Worm (Caenorhabditis elegans) whole organism, L1 larva: Measurements from ENCODE around the gene F52G3.8.

Experiments
- C34B4.2 ChIP-seq: sonication (generic microtip); optimal IDR thresholded peaks from 2 replicates; lab custom pipeline; 2017; ENCODE audit warnings: mild to moderate bottlenecking, missing genetic modification characterization, missing compliant biosample characterization
- ceh-8 ChIP-seq: fragments of 200-800 bp; sonication (Bioruptor generic); optimal IDR thresholded peaks from 2 replicates; lab custom pipeline; 2018; ENCODE audit warnings: mild to moderate bottlenecking, missing genetic modification characterization, moderate library complexity, missing compliant biosample characterization
- elt-3 ChIP-seq, 6 experiments: fragments of 150-350 bp in 1 of 6; sonication (generic microtip); optimal IDR thresholded peaks; 2 replicates each; lab custom pipeline; 2017 to 2018; ENCODE audit warnings: missing biosample characterization in 6 of 6, missing genetic modification characterization in 6 of 6, inconsistent platforms in 1 of 6
- lin-39 ChIP-seq: fragments of 150-350 bp; optimal IDR thresholded peaks from 2 replicates; lab custom pipeline; 2014; ENCODE audit warnings: missing biosample characterization, missing genetic modification reagents, missing genetic modification characterization
- lsy-2 ChIP-seq, 2 experiments: fragments of 150-350 bp; optimal IDR thresholded peaks; 2 replicates each; lab custom pipeline; 2014; ENCODE audit warnings: missing biosample characterization in 2 of 2, missing genetic modification characterization in 2 of 2
- nhr-11 ChIP-seq: fragments of 150-350 bp; optimal IDR thresholded peaks from 2 replicates; lab custom pipeline; 2014; ENCODE audit warnings: missing biosample characterization, missing genetic modification characterization
- nhr-237 ChIP-seq: fragments of 150-350 bp; optimal IDR thresholded peaks from 2 replicates; lab custom pipeline; 2014; ENCODE audit warnings: missing biosample characterization, missing genetic modification characterization
- nhr-71 ChIP-seq: sonication (generic microtip); optimal IDR thresholded peaks from 2 replicates; lab custom pipeline; 2016; ENCODE audit warnings: mild to moderate bottlenecking, missing genetic modification characterization, moderate library complexity, missing compliant biosample characterization
- snpc-4 ChIP-seq: fragments of 150-350 bp; optimal IDR thresholded peaks from 2 replicates; lab custom pipeline; 2014; ENCODE audit warnings: missing biosample characterization, missing genetic modification characterization
- tbx-2 ChIP-seq: sonication (generic microtip); optimal IDR thresholded peaks from 2 replicates; lab custom pipeline; 2016; ENCODE audit warnings: missing genetic modification characterization, missing compliant biosample characterization
- unc-62 ChIP-seq: fragments of 150-350 bp; optimal IDR thresholded peaks from 2 replicates; lab custom pipeline; 2014; ENCODE audit warnings: missing biosample characterization, missing genetic modification reagents, missing genetic modification characterization
- ztf-11 ChIP-seq, 2 experiments: sonication (generic microtip); optimal IDR thresholded peaks; 2 replicates each; lab custom pipeline; 2016 to 2017; ENCODE audit warnings: missing genetic modification characterization in 2 of 2, missing biosample characterization in 1 of 2, missing compliant biosample characterization in 1 of 2

DNA sequence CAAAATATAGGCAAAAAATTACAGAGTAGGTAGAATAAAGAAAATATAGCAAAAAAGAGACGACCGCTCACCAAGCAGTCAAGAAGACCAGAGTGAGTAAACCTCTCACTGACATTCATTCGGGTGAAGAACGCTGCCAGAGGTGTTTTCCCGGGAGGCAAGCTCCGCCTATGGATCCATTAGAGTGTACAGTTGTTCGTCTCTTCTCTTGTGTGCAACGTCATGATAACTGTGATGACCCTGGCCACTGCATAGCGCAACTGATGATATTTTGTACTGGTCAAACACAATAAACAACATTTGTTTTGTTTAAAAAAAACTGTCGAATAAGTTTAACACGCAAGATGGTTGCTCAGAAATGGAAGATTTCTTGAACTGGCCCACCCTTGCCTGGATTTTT, at the start of gene F52G3.8:
- TF ChIP-seq nhr-237 (tag; lab: Kevin White, UChicago) (no peak), C34B4.2 (tag; lab: Kevin White, UChicago) (no peak), tbx-2 (no peak), nhr-71 (no peak), nhr-11 (tag; lab: Kevin White, UChicago) (no peak), ceh-8 (GFP tag; lab: Kevin White, UChicago) (no peak), snpc-4 (tag; lab: Kevin White, UChicago) (no peak), lsy-2 (tag; optimal IDR thresholded peaks at IDR 0.05; lab: Kevin White, UChicago) (no peak), unc-62 (no peak), ztf-11 (tag; optimal IDR thresholded peaks at IDR 0.05; lab: Kevin White, UChicago) (no peak), lin-39 (no peak), elt-3 (tag; optimal IDR thresholded peaks at IDR 0.05; lab: Kevin White, UChicago) (no peak)
